Worm (Caenorhabditis elegans) whole organism, L1 larva: ENCODE results near the gene Y111B2A.1.
A peak's percentile ranks its signal among the peaks of the same experiment; 100 is the strongest.

ENCODE experiments used
- C04F5.9 ChIP-seq: sonication (generic microtip); optimal IDR thresholded peaks from 2 replicates; lab custom pipeline; 2016; ENCODE audit warnings: missing genetic modification characterization, missing compliant biosample characterization
- F16B12.6 ChIP-seq: fragments of 150-350 bp; optimal IDR thresholded peaks from 2 replicates; lab custom pipeline; 2014; ENCODE audit warnings: missing biosample characterization, missing genetic modification characterization
- blmp-1 ChIP-seq: fragments of 150-350 bp; optimal IDR thresholded peaks from 2 replicates; lab custom pipeline; 2014; ENCODE audit warnings: missing biosample characterization, missing genetic modification characterization
- ceh-63 ChIP-seq: fragments of 200-800 bp; sonication (Bioruptor generic); optimal IDR thresholded peaks from 2 replicates; lab custom pipeline; 2018; ENCODE audit warnings: mild to moderate bottlenecking, missing genetic modification characterization, missing compliant biosample characterization
- ceh-82 ChIP-seq, 3 experiments: fragments of 150-350 bp in 1 of 3; sonication (generic microtip) in 2 of 3; optimal IDR thresholded peaks; 2 replicates each; lab custom pipeline; 2014 to 2017; ENCODE audit warnings: missing biosample characterization in 3 of 3, missing genetic modification characterization in 3 of 3
- ces-1 ChIP-seq: fragments of 150-350 bp; optimal IDR thresholded peaks from 2 replicates; lab custom pipeline; 2014; ENCODE audit warnings: missing biosample characterization, missing genetic modification reagents, missing genetic modification characterization
- dpl-1 ChIP-seq, 3 experiments: fragments of 150-350 bp in 2 of 3; sonication (generic microtip) in 1 of 3; optimal IDR thresholded peaks; 2 replicates each; lab custom pipeline; 2014 to 2017; ENCODE audit warnings: missing biosample characterization in 3 of 3, missing genetic modification characterization in 3 of 3, missing genetic modification reagents in 3 of 3
- efl-1 ChIP-seq, 4 experiments: fragments of 150-350 bp; optimal IDR thresholded peaks in 3 of 4; peaks in 1 of 4; 1 replicate in 1 of 4; 2 replicates in 3 of 4; lab custom pipeline; 2014; ENCODE audit warnings: missing biosample characterization in 2 of 4, missing genetic modification characterization in 2 of 4, missing genetic modification reagents in 2 of 4
- egl-13 ChIP-seq: sonication (generic microtip); optimal IDR thresholded peaks from 2 replicates; lab custom pipeline; 2016; ENCODE audit warnings: missing genotype, missing genetic modification reagents, missing genetic modification characterization, missing compliant biosample characterization
- elt-3 ChIP-seq, 6 experiments: fragments of 150-350 bp in 1 of 6; sonication (generic microtip); optimal IDR thresholded peaks; 2 replicates each; lab custom pipeline; 2017 to 2018; ENCODE audit warnings: missing biosample characterization in 6 of 6, missing genetic modification characterization in 6 of 6, inconsistent platforms in 1 of 6
- fkh-10 ChIP-seq: sonication (generic microtip); optimal IDR thresholded peaks from 2 replicates; lab custom pipeline; 2017; ENCODE audit warnings: missing biosample characterization, missing genetic modification reagents, missing genetic modification characterization
- lin-35 ChIP-seq, 2 experiments: fragments of 150-350 bp; optimal IDR thresholded peaks; 2 replicates each; lab custom pipeline; 2014; ENCODE audit warnings: missing biosample characterization in 2 of 2, missing genetic modification characterization in 2 of 2, missing genetic modification reagents in 2 of 2
- lsy-2 ChIP-seq, 2 experiments: fragments of 150-350 bp; optimal IDR thresholded peaks; 2 replicates each; lab custom pipeline; 2014; ENCODE audit warnings: missing biosample characterization in 2 of 2, missing genetic modification characterization in 2 of 2
- mef-2 ChIP-seq: fragments of 150-350 bp; optimal IDR thresholded peaks from 2 replicates; lab custom pipeline; 2014; ENCODE audit warnings: missing biosample characterization, missing genetic modification characterization
- mep-1 ChIP-seq: fragments of 150-350 bp; optimal IDR thresholded peaks from 2 replicates; lab custom pipeline; 2014; ENCODE audit warnings: missing biosample characterization, missing genetic modification characterization
- nhr-19 ChIP-seq: fragments of 200-800 bp; sonication (Bioruptor generic); conservative IDR thresholded peaks from 2 replicates; pipeline ENCODE4 v1.3.6; 2022; ENCODE audit warnings: missing genetic modification characterization, missing compliant biosample characterization
- nhr-84 ChIP-seq: sonication (generic microtip); optimal IDR thresholded peaks from 2 replicates; lab custom pipeline; 2017; ENCODE audit warnings: missing biosample characterization, missing genetic modification characterization
- nhr-85 ChIP-seq: sonication (generic microtip); peaks from one replicate; lab custom pipeline; 2016; ENCODE audit warnings: missing genetic modification characterization, inconsistent platforms, missing compliant biosample characterization
- pax-3 ChIP-seq: fragments of 200-800 bp; sonication (Bioruptor generic); optimal IDR thresholded peaks from 2 replicates; lab custom pipeline; 2018; ENCODE audit warnings: mild to moderate bottlenecking, missing genetic modification characterization, moderate library complexity, missing compliant biosample characterization
- rnt-1 ChIP-seq: sonication (generic microtip); optimal IDR thresholded peaks from 2 replicates; lab custom pipeline; 2016; ENCODE audit warnings: mild to moderate bottlenecking, missing genetic modification characterization, moderate library complexity, missing compliant biosample characterization
- skn-1 ChIP-seq: fragments of 150-350 bp; optimal IDR thresholded peaks from 2 replicates; lab custom pipeline; 2014; ENCODE audit warnings: missing biosample characterization, missing genetic modification characterization
- snu-23 ChIP-seq: sonication (generic microtip); optimal IDR thresholded peaks from 2 replicates; lab custom pipeline; 2016; ENCODE audit warnings: missing genetic modification characterization, missing compliant biosample characterization
- sptf-1 ChIP-seq: fragments of 150-350 bp; optimal IDR thresholded peaks from 2 replicates; lab custom pipeline; 2014; ENCODE audit warnings: missing biosample characterization, missing genetic modification characterization
- sup-37 ChIP-seq: fragments of 200-800 bp; sonication (Bioruptor generic); optimal IDR thresholded peaks from 2 replicates; lab custom pipeline; 2018; ENCODE audit warnings: mild to moderate bottlenecking, missing genetic modification characterization, missing compliant biosample characterization
- unc-130 ChIP-seq: fragments of 150-350 bp; optimal IDR thresholded peaks from 2 replicates; lab custom pipeline; 2017; ENCODE audit warnings: missing biosample characterization, missing genetic modification characterization, inconsistent platforms
- xbp-1 ChIP-seq: sonication (generic microtip); optimal IDR thresholded peaks from 2 replicates; lab custom pipeline; 2016; ENCODE audit warnings: missing genetic modification characterization, missing compliant biosample characterization
- zag-1 ChIP-seq: fragments of 150-350 bp; optimal IDR thresholded peaks from 2 replicates; lab custom pipeline; 2014; ENCODE audit warnings: missing biosample characterization, missing genetic modification characterization
- ztf-4 ChIP-seq: fragments of 150-350 bp; optimal IDR thresholded peaks from 2 replicates; lab custom pipeline; 2014; ENCODE audit warnings: missing biosample characterization, missing genetic modification characterization

The Y111B2A.1 gene

ce11 chrIII:12469800-12470199 lies 25.6 kb downstream of the Y111B2A.1 start:
- no peak for TF ChIP-seq nhr-84 (tag; lab: Kevin White, UChicago)
- no peak for TF ChIP-seq unc-130 (tag; lab: Kevin White, UChicago)
- no peak for TF ChIP-seq C04F5.9 (tag; lab: Kevin White, UChicago)
- no peak for TF ChIP-seq sptf-1 (tag; lab: Kevin White, UChicago)
- TF ChIP-seq nhr-19 (GFP tag; lab: Robert Waterston, UW): no peak
- no peak for TF ChIP-seq egl-13 (tag; lab: Kevin White, UChicago)

DNA sequence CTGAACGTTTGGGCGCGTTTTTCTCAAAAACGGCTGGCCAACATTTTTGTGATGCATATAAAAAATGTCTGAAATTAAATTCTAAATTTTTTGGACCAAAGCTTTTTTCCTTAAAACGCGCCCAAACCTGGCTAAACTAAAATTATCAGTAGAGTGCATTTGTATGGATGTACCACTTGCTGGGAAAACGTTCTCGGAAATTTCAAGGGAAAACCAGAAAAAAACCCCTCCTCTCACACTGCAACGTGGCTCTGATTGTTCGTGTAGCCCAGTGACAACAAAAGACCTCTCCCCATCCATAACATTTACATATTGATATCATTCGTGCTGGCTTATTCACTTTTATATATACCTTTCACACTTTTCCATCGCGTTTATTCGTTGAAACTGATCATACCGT lies 26.6 kb downstream of the Y111B2A.1 start, which contains the start of gene Y49E10.29:
Gene Y49E10.29, plus strand, starts transcription at position 301 of the 400 bp plus-strand sequence.
- TF ChIP-seq blmp-1 (no peak), zag-1 (tag; lab: Kevin White, UChicago) (no peak), ztf-4 (tag; lab: Kevin White, UChicago) (no peak), dpl-1 (GFP tag; optimal IDR thresholded peaks at IDR 0.05; lab: Kevin White, UChicago) (no peak), rnt-1 (no peak), nhr-84 (tag; lab: Kevin White, UChicago) (no peak), fkh-10 (GFP tag; lab: Kevin White, UChicago) (no peak)

DNA sequence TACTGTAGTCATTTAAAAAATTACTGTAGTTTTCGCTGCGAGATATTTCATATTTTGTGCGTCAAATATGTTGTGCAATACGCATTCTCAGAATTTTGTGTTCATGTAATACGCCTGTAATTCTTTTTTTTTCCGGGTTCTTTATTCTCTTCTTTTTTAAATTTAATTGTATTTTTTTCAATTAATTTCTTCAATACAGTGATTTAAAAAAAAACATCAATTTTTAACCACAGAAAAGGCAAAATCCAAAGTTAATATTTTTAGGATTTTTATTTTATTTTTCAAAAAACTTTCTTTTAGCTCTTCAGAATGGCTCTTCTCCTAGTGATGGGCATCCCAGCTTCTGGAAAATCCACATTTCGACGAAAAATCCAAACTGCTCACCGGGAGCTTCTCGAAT lies 29.1 kb downstream of the Y111B2A.1 start, which contains the start of gene pstk-1:
Gene pstk-1, plus strand, starts transcription at position 301 of the 400 bp plus-strand sequence.
- no peak for TF ChIP-seq ceh-63

DNA sequence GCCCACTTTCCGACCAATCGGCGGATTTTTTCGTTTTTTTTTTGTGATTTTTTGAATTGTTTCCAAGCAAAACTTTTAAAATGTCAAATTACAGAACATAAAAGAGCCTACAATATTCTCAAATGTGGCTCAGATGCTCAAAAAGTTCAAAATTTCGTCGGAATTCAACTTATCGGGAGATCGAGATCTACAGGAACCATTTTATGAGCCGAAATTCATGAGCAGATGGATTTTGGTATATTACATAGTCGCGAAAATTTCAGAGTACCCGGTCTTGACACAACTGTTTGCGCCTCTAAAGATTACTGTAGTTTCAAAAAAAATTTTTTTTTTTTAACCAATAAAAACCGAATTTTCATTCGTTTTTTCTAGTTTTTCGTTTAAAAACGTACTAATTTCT lies 36.5 kb downstream of the Y111B2A.1 start:
- TF ChIP-seq pax-3 (tag; lab: Kevin White, UChicago) (no peak), efl-1 (optimal IDR thresholded peaks at IDR 0.05; lab: Kevin White, UChicago) (no peak), efl-1 (GFP tag; optimal IDR thresholded peaks at IDR 0.05 in 1 of 2; lab: Kevin White, UChicago) (peak in 1 of 2 experiments; percentile 88)

ce11 chrIII:12456801-12457647 lies 38.4 kb downstream of the Y111B2A.1 start, which contains the start of the genes scav-3 and Y49E10.21:
TSS of gene scav-3 (minus strand) at chrIII:12456850.
TSS of gene Y49E10.21 (plus strand) at chrIII:12457597.
- TF ChIP-seq sup-37 (GFP tag; lab: Kevin White, UChicago) (no peak), xbp-1 (peak; percentile 41), lin-35 (GFP tag; optimal IDR thresholded peaks at IDR 0.05; lab: Kevin White, UChicago) (peak; percentile 42 to 66), nhr-85 (tag; lab: Kevin White, UChicago) (peak; percentile 74), ces-1 (GFP tag; lab: Kevin White, UChicago) (no peak), blmp-1 (peak; percentile 31), snu-23 (GFP tag; lab: Kevin White, UChicago) (peak; percentile 52), elt-3 (tag; optimal IDR thresholded peaks at IDR 0.05; lab: Kevin White, UChicago) (peak in 1 of 6 experiments; percentile 18), mef-2 (no peak), lsy-2 (tag; optimal IDR thresholded peaks at IDR 0.05; lab: Kevin White, UChicago) (peak; percentile 37 to 48), skn-1 (peak; percentile 34), C04F5.9 (tag; lab: Kevin White, UChicago) (no peak), F16B12.6 (tag; lab: Kevin White, UChicago) (peak; percentile 17), ceh-82 (tag; optimal IDR thresholded peaks at IDR 0.05; lab: Kevin White, UChicago) (peak in 1 of 3 experiments; percentile 2), mep-1 (tag; lab: Kevin White, UChicago) (peak; percentile 63), efl-1 (optimal IDR thresholded peaks at IDR 0.05; lab: Kevin White, UChicago) (peak; percentile 44 to 52), efl-1 (GFP tag; optimal IDR thresholded peaks at IDR 0.05 in 1 of 2; lab: Kevin White, UChicago) (peak; percentile 21 to 61), dpl-1 (GFP tag; optimal IDR thresholded peaks at IDR 0.05; lab: Kevin White, UChicago) (peak; percentile 9 to 56 (median 41))
